Worm (Caenorhabditis elegans): ENCODE measurements around the gene W03C9.2.
A peak's percentile ranks its signal among the peaks of the same experiment; 100 is the strongest.

Gene W03C9.2

ce11 chrII:11971009-11971636 lies 9.0 kb downstream of the W03C9.2 start:
- no peak for TF ChIP-seq ets-4 (tag; optimal IDR thresholded peaks at IDR 0.05)
- TF ChIP-seq nfya-1 (tag; optimal IDR thresholded peaks at IDR 0.05), result peak; percentile 70
- no peak for TF ChIP-seq madf-2 (tag; optimal IDR thresholded peaks at IDR 0.05)
- no peak for TF ChIP-seq eyg-1 (tag; optimal IDR thresholded peaks at IDR 0.05)

DNA sequence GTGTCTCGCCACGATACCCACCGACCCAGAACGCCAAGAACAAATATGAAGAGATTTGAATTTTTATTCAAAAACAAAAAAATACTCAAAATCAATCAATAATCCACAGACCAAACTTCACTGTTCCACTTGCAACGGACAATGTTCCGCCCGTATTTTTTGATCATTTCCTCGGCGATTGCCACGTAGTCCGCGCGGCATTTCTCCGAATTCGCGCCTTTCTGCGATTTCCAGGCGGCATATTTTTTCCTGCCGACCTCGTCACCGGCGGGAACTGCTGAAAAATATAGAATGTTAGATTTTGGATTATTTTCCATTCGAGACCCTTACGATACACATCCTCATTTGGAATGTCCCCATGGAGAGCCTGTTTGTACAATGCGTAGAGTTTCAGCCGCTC lies 10.1 kb downstream of the W03C9.2 start:
- TF ChIP-seq ets-4 (tag; optimal IDR thresholded peaks at IDR 0.05) (no peak), ceh-34 (tag; optimal IDR thresholded peaks at IDR 0.05) (no peak), zip-5 (tag; optimal IDR thresholded peaks at IDR 0.05) (no peak), ceh-19 (GFP tag; optimal IDR thresholded peaks at IDR 0.05) (no peak), hlh-8 (tag; optimal IDR thresholded peaks at IDR 0.05) (no peak), nhr-232 (tag; optimal IDR thresholded peaks at IDR 0.05) (no peak), madf-2 (tag; optimal IDR thresholded peaks at IDR 0.05) (no peak), K02D7.2 (tag; optimal IDR thresholded peaks at IDR 0.05) (no peak), unc-55 (GFP tag; optimal IDR thresholded peaks at IDR 0.05) (no peak), lim-6 (tag; optimal IDR thresholded peaks at IDR 0.05) (no peak), pqm-1 (tag; optimal IDR thresholded peaks at IDR 0.05) (no peak), ceh-45 (GFP tag; IDR thresholded peaks at IDR 0.05) (no peak), unc-42 (tag; optimal IDR thresholded peaks at IDR 0.05) (no peak), pat-9 (tag; optimal IDR thresholded peaks at IDR 0.05) (no peak), ceh-48 (tag; optimal IDR thresholded peaks at IDR 0.05) (no peak), sox-4 (tag; optimal IDR thresholded peaks at IDR 0.05) (no peak), nhr-11 (tag; optimal IDR thresholded peaks at IDR 0.05) (no peak)

ce11 chrII:11973632-11974031 lies 11.5 kb downstream of the W03C9.2 start, which contains the start of gene acbp-6:
TSS of gene acbp-6 (minus strand) at chrII:11973732.
- no peak for TF ChIP-seq ttx-3 (tag; optimal IDR thresholded peaks at IDR 0.05)
- no peak for TF ChIP-seq unc-3 (GFP tag; conservative IDR thresholded peaks at IDR 0.05)
- no peak for TF ChIP-seq unc-3 (tag; optimal IDR thresholded peaks at IDR 0.05)
- TF ChIP-seq ceh-34 (tag; optimal IDR thresholded peaks at IDR 0.05), result no peak
- TF ChIP-seq mec-3 (tag; optimal IDR thresholded peaks at IDR 0.05; ENCODE audit: borderline replicate concordance), result no peak
- TF ChIP-seq tbx-2 (tag; optimal IDR thresholded peaks at IDR 0.05), result no peak
- no peak for TF ChIP-seq che-1 (tag; optimal IDR thresholded peaks at IDR 0.05)

DNA sequence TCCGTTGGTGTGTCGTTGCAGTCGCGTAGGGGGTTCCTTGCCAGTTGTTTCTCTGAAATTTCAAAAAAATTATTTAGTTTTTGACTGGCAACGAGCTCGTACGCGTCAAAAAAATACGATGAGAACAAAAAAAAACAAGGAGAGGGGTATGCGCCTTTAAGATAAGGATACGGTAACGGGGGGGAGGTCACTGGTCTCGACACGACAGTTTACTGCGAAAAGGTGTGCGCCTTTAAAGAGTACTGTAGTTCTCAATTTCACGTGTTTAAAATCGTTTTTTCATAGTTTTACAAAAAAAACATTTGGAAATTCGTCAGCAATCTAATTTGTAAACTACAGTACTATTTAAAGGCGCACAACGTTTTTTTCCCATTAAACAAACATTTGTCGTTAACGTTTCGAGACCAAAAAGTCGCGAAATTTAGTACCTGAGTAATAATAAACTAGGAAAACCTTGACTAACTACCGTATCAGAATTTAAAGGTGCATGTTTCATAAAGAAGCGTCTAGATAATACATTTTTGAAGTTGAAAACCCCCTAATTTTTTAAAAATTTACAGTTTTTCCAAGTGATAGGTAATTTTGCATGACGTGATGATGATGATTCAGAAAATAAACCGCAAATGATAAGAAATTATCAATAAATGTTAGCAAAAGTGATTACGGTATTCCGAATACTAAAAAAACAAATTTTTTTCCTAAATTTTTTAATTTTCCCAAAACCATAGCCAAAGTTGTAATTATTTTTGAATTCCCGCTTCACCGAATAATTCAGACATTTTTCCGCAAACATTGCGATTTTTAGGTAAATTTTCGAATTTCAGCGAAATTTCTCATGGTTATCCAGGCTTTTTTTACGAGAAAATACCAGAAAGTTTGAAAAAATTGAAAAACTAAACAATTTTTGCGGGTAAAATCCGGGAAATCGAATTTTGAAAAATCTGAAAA lies 12.2 kb downstream of the W03C9.2 start:
- peak; percentile 79 for TF ChIP-seq ama-1 (optimal IDR thresholded peaks at IDR 0.05)
- no peak for TF ChIP-seq madf-2 (tag; optimal IDR thresholded peaks at IDR 0.05)
- no peak for TF ChIP-seq nhr-232 (tag; optimal IDR thresholded peaks at IDR 0.05)
- no peak for TF ChIP-seq fax-1 (tag; optimal IDR thresholded peaks at IDR 0.05)
- no peak for TF ChIP-seq npax-4 (tag; optimal IDR thresholded peaks at IDR 0.05)
- TF ChIP-seq Y22D7AL.16 (tag; optimal IDR thresholded peaks at IDR 0.05), result no peak
- TF ChIP-seq C08G9.2 (tag; optimal IDR thresholded peaks at IDR 0.05), result no peak
- no peak for TF ChIP-seq dve-1 (tag; optimal IDR thresholded peaks at IDR 0.05)
- no peak for TF ChIP-seq ttx-3 (tag; optimal IDR thresholded peaks at IDR 0.05)
- TF ChIP-seq eyg-1 (tag; optimal IDR thresholded peaks at IDR 0.05), result no peak
- no peak for TF ChIP-seq ceh-30 (tag; optimal IDR thresholded peaks at IDR 0.05)
- no peak for TF ChIP-seq ceh-24 (tag; optimal IDR thresholded peaks at IDR 0.05)
- no peak for TF ChIP-seq hlh-8 (tag; optimal IDR thresholded peaks at IDR 0.05)
- peak; percentile 25 for TF ChIP-seq C38D4.7 (GFP tag; optimal IDR thresholded peaks at IDR 0.05)
- no peak for TF ChIP-seq ztf-16 (tag; optimal IDR thresholded peaks at IDR 0.05)
- no peak for TF ChIP-seq pros-1 (tag; optimal IDR thresholded peaks at IDR 0.05)
- no peak for TF ChIP-seq fkh-6 (tag; optimal IDR thresholded peaks at IDR 0.05)
- TF ChIP-seq nfya-1 (tag; optimal IDR thresholded peaks at IDR 0.05), result peak; percentile 4
- no peak for TF ChIP-seq ceh-19 (GFP tag; optimal IDR thresholded peaks at IDR 0.05)
- no peak for TF ChIP-seq sdc-2 (tag; optimal IDR thresholded peaks at IDR 0.05)
- TF ChIP-seq fkh-10 (GFP tag; optimal IDR thresholded peaks at IDR 0.05), result no peak
- no peak for TF ChIP-seq hlh-6 (tag; optimal IDR thresholded peaks at IDR 0.05)
- TF ChIP-seq ceh-18 (tag; optimal IDR thresholded peaks at IDR 0.05), result no peak
- no peak for TF ChIP-seq pha-2 (tag; optimal IDR thresholded peaks at IDR 0.05)
- no peak for TF ChIP-seq hlh-30 (tag; optimal IDR thresholded peaks at IDR 0.05; ENCODE audit: insufficient read depth)
- no peak for TF ChIP-seq ceh-22 (tag; optimal IDR thresholded peaks at IDR 0.05)
- no peak for TF ChIP-seq tbx-2 (tag; optimal IDR thresholded peaks at IDR 0.05)
- TF ChIP-seq elt-2 (tag; optimal IDR thresholded peaks at IDR 0.05), result peak; percentile 23
